Worm (Caenorhabditis elegans) whole organism, L4 larva: Measurements from ENCODE around the gene ZK402.2.

ENCODE experiments used
- ceh-44 ChIP-seq: fragments of 200-800 bp; sonication (Bioruptor generic); IDR thresholded peaks from 2 replicates; pipeline ENCODE4 v1.3.6; 2022; ENCODE audit warnings: missing genetic modification reagents, missing genetic modification characterization, missing compliant biosample characterization
- hif-1 ChIP-seq, 2 experiments: sonication (generic microtip); optimal IDR thresholded peaks; 2 replicates each; lab custom pipeline; 2016 to 2017; ENCODE audit warnings: missing compliant biosample characterization in 2 of 2, missing genetic modification characterization in 2 of 2, missing genetic modification reagents in 2 of 2, missing genotype in 2 of 2, mild to moderate bottlenecking in 1 of 2
- lin-13 ChIP-seq: fragments of 150-350 bp; optimal IDR thresholded peaks from 2 replicates; lab custom pipeline; 2014; ENCODE audit warnings: missing biosample characterization, missing genetic modification reagents, missing genetic modification characterization
- mep-1 ChIP-seq: fragments of 150-350 bp; sonication (generic microtip); optimal IDR thresholded peaks from 3 replicates; lab custom pipeline; 2014; ENCODE audit warnings: missing biosample characterization, missing genetic modification characterization
- nhr-41 ChIP-seq: fragments of 200-800 bp; sonication (Bioruptor generic); IDR thresholded peaks from 2 replicates; pipeline ENCODE4 v1.3.6; 2022; ENCODE audit warnings: missing genetic modification reagents, missing genetic modification characterization, missing compliant biosample characterization
- tra-1 ChIP-seq: fragments of 200-800 bp; sonication (Bioruptor generic); IDR thresholded peaks from 2 replicates; pipeline ENCODE4 v1.3.6; 2022; ENCODE audit warnings: missing genetic modification reagents, missing genetic modification characterization, missing compliant biosample characterization
- zfp-2 ChIP-seq: sonication (generic microtip); optimal IDR thresholded peaks from 2 replicates; lab custom pipeline; 2016; ENCODE audit warnings: mild to moderate bottlenecking, missing genetic modification characterization, missing compliant biosample characterization

DNA sequence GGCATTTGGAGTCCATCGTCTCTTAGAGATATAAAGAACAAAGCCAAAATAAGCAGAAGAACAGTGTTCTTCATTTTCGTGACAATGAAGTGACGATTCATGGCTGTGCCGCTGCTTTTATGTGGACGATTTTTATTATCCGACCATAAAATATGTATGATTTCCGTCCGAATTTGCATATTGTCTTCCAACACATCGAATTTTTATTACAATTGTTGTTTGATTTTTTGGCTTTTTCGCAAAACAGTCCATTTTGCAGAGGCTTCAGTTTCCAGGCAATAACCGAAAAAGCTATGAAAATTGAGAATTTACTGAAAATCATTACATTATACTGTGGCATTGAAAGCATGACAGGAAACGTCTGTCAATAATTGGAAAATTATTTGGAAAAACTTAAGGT lies 19.0 kb upstream of the ZK402.2 start, which contains the start of gene F56C3.8:
- TF ChIP-seq zfp-2, result no peak
- TF ChIP-seq nhr-41 (GFP tag; lab: Robert Waterston, UW), result no peak
- TF ChIP-seq ceh-44 (GFP tag; lab: Robert Waterston, UW), result no peak
- TF ChIP-seq hif-1 (tag; optimal IDR thresholded peaks at IDR 0.05; lab: Kevin White, UChicago), result no peak
- no peak for TF ChIP-seq tra-1 (GFP tag; lab: Robert Waterston, UW)
- TF ChIP-seq mep-1 (tag; lab: Kevin White, UChicago), result no peak
- no peak for TF ChIP-seq lin-13 (GFP tag; lab: Kevin White, UChicago)
